Worm (Caenorhabditis elegans) whole organism, L2 larva: ENCODE results near the gene R02F2.9.

Source experiments
- F13H6.1 ChIP-seq: sonication (generic microtip); optimal IDR thresholded peaks from 2 replicates; lab custom pipeline; 2016; ENCODE audit warnings: missing genetic modification characterization, missing compliant biosample characterization
- aly-2 ChIP-seq: fragments of 150-350 bp; optimal IDR thresholded peaks from 2 replicates; lab custom pipeline; 2014; ENCODE audit warnings: missing biosample characterization, missing genetic modification characterization
- ama-1 ChIP-seq: fragments of 150-350 bp; optimal IDR thresholded peaks from 2 replicates; lab custom pipeline; 2018; ENCODE audit warnings: inconsistent platforms
- blmp-1 ChIP-seq: sonication (generic microtip); optimal IDR thresholded peaks from 2 replicates; lab custom pipeline; 2017; ENCODE audit warnings: missing genetic modification characterization, mild to moderate bottlenecking, missing compliant biosample characterization, antibody characterized with exemption, moderate library complexity; ENCODE audit not compliant: insufficient read depth
- ceh-82 ChIP-seq: fragments of 150-350 bp; optimal IDR thresholded peaks from 2 replicates; lab custom pipeline; 2014; ENCODE audit warnings: missing biosample characterization, missing genetic modification characterization
- crh-2 ChIP-seq: sonication (generic microtip); optimal IDR thresholded peaks from 2 replicates; lab custom pipeline; 2017; ENCODE audit warnings: missing biosample characterization, missing genetic modification characterization
- dmd-4 ChIP-seq: sonication (generic microtip); optimal IDR thresholded peaks from 2 replicates; lab custom pipeline; 2017; ENCODE audit warnings: missing biosample characterization, missing genetic modification characterization
- egl-27 ChIP-seq: sonication (generic microtip); optimal IDR thresholded peaks from 3 replicates; lab custom pipeline; 2017; ENCODE audit warnings: missing biosample characterization, missing genetic modification reagents, missing genetic modification characterization
- elt-1 ChIP-seq: fragments of 150-350 bp; optimal IDR thresholded peaks from 2 replicates; lab custom pipeline; 2014; ENCODE audit warnings: missing biosample characterization, missing genetic modification characterization
- elt-3 ChIP-seq: sonication (generic microtip); optimal IDR thresholded peaks from 2 replicates; lab custom pipeline; 2017; ENCODE audit warnings: missing biosample characterization, missing genetic modification characterization
- gmeb-1 ChIP-seq: fragments of 150-350 bp; optimal IDR thresholded peaks from 2 replicates; lab custom pipeline; 2014; ENCODE audit warnings: missing biosample characterization, missing genetic modification characterization
- lin-11 ChIP-seq: fragments of 150-350 bp; sonication (generic microtip); optimal IDR thresholded peaks from 2 replicates; lab custom pipeline; 2014; ENCODE audit warnings: missing biosample characterization, missing genetic modification characterization, inconsistent platforms, mixed read lengths
- lin-13 ChIP-seq: fragments of 150-350 bp; optimal IDR thresholded peaks from 2 replicates; lab custom pipeline; 2014; ENCODE audit warnings: missing biosample characterization, missing genetic modification reagents, missing genetic modification characterization
- lsy-2 ChIP-seq, 2 experiments: fragments of 150-350 bp in 1 of 2; sonication (generic microtip) in 1 of 2; optimal IDR thresholded peaks; 2 replicates each; lab custom pipeline; 2014 to 2017; ENCODE audit warnings: missing biosample characterization in 2 of 2, missing genetic modification characterization in 2 of 2
- mab-5 ChIP-seq: fragments of 150-350 bp; optimal IDR thresholded peaks from 2 replicates; lab custom pipeline; 2014; ENCODE audit warnings: missing biosample characterization, missing genetic modification characterization
- mbf-1 ChIP-seq: sonication (generic microtip); optimal IDR thresholded peaks from 2 replicates; lab custom pipeline; 2017; ENCODE audit warnings: missing biosample characterization, missing genetic modification characterization
- nhr-10 ChIP-seq: sonication (generic microtip); optimal IDR thresholded peaks from 2 replicates; lab custom pipeline; 2017; ENCODE audit warnings: missing biosample characterization, missing genetic modification characterization
- nhr-11 ChIP-seq: fragments of 150-350 bp; optimal IDR thresholded peaks from 2 replicates; lab custom pipeline; 2014; ENCODE audit warnings: missing biosample characterization, missing genetic modification characterization
- nhr-12 ChIP-seq: fragments of 150-350 bp; optimal IDR thresholded peaks from 2 replicates; lab custom pipeline; 2014; ENCODE audit warnings: missing biosample characterization, missing genetic modification characterization
- nhr-21 ChIP-seq: fragments of 150-350 bp; optimal IDR thresholded peaks from 2 replicates; lab custom pipeline; 2014; ENCODE audit warnings: missing biosample characterization, missing genetic modification characterization
- nhr-23 ChIP-seq: fragments of 150-350 bp; optimal IDR thresholded peaks from 2 replicates; lab custom pipeline; 2014; ENCODE audit warnings: missing biosample characterization, missing genetic modification reagents, missing genetic modification characterization
- nhr-237 ChIP-seq: fragments of 150-350 bp; optimal IDR thresholded peaks from 2 replicates; lab custom pipeline; 2014; ENCODE audit warnings: missing biosample characterization, missing genetic modification characterization
- nhr-25 ChIP-seq: fragments of 150-350 bp; sonication (generic microtip); optimal IDR thresholded peaks from 3 replicates; lab custom pipeline; 2014; ENCODE audit warnings: missing biosample characterization, missing genetic modification characterization
- nhr-6 ChIP-seq: fragments of 150-350 bp; optimal IDR thresholded peaks from 2 replicates; lab custom pipeline; 2014; ENCODE audit warnings: missing biosample characterization, missing genetic modification characterization
- nhr-77 ChIP-seq: fragments of 150-350 bp; optimal IDR thresholded peaks from 2 replicates; lab custom pipeline; 2014; ENCODE audit warnings: missing biosample characterization, missing genetic modification characterization
- sem-4 ChIP-seq: fragments of 150-350 bp; optimal IDR thresholded peaks from 2 replicates; lab custom pipeline; 2014; ENCODE audit warnings: missing biosample characterization, missing genetic modification reagents, missing genetic modification characterization
- skn-1 ChIP-seq: sonication (generic microtip); optimal IDR thresholded peaks from 2 replicates; lab custom pipeline; 2017; ENCODE audit warnings: missing biosample characterization, missing genetic modification characterization
- sma-3 ChIP-seq: sonication (generic microtip); optimal IDR thresholded peaks from 2 replicates; lab custom pipeline; 2016; ENCODE audit warnings: missing genetic modification reagents, missing genetic modification characterization, missing compliant biosample characterization
- sma-9 ChIP-seq, 2 experiments: fragments of 150-350 bp in 1 of 2; sonication (generic microtip) in 1 of 2; optimal IDR thresholded peaks; 2 replicates each; lab custom pipeline; 2014 to 2016; ENCODE audit warnings: missing genetic modification characterization in 2 of 2, mild to moderate bottlenecking in 1 of 2, missing biosample characterization in 1 of 2, missing compliant biosample characterization in 1 of 2, missing genetic modification reagents in 1 of 2, moderate library complexity in 1 of 2
- unc-55 ChIP-seq: fragments of 150-350 bp; sonication (generic microtip); optimal IDR thresholded peaks from 3 replicates; lab custom pipeline; 2014; ENCODE audit warnings: missing biosample characterization, missing genetic modification reagents, missing genetic modification characterization
- unc-62 ChIP-seq: fragments of 150-350 bp; optimal IDR thresholded peaks from 2 replicates; lab custom pipeline; 2014; ENCODE audit warnings: missing biosample characterization, missing genetic modification reagents, missing genetic modification characterization
- zag-1 ChIP-seq: fragments of 150-350 bp; optimal IDR thresholded peaks from 2 replicates; lab custom pipeline; 2014; ENCODE audit warnings: missing biosample characterization, missing genetic modification characterization
- ztf-4 ChIP-seq: fragments of 150-350 bp; optimal IDR thresholded peaks from 2 replicates; lab custom pipeline; 2014; ENCODE audit warnings: missing biosample characterization, missing genetic modification characterization

R02F2.9 gene

ce11 chrIII:5517423-5517822, 18.4 kb downstream of the R02F2.9 start, which contains the start of gene nekl-4:
Gene nekl-4 (minus strand): TSS chrIII:5517523.
- TF ChIP-seq ztf-4 (tag; lab: Kevin White, UChicago) (no peak), nhr-12 (tag; lab: Kevin White, UChicago) (no peak), ceh-82 (tag; lab: Kevin White, UChicago) (no peak), ama-1 (lab: Kevin White, UChicago) (no peak), elt-3 (tag; lab: Kevin White, UChicago) (no peak), sma-9 (GFP tag; optimal IDR thresholded peaks at IDR 0.05; lab: Kevin White, UChicago) (no peak), sma-9 (tag; optimal IDR thresholded peaks at IDR 0.05; lab: Kevin White, UChicago) (no peak), nhr-10 (tag; lab: Kevin White, UChicago) (no peak), nhr-77 (tag; lab: Kevin White, UChicago) (no peak)
- TF ChIP-seq, all 48 proteins: peak for 0

- no peak for TF ChIP-seq nhr-237
Measured at ce11 chrIII:5521930-5522329, 22.9 kb downstream of the R02F2.9 start, which contains the start of gene D1044.4. Gene D1044.4 (minus strand): TSS chrIII:5522030.

ce11 chrIII:5525973-5526372, 27.0 kb downstream of the R02F2.9 start, which contains the start of gene dex-1:
Gene dex-1 (plus strand): TSS chrIII:5526104.
- TF ChIP-seq lin-13 (GFP tag; lab: Kevin White, UChicago) (no peak), egl-27 (tag; lab: Kevin White, UChicago) (no peak), nhr-12 (tag; lab: Kevin White, UChicago) (no peak), gmeb-1 (tag; lab: Kevin White, UChicago) (no peak), ceh-82 (tag; lab: Kevin White, UChicago) (no peak), lin-11 (tag; lab: Kevin White, UChicago) (no peak), nhr-10 (tag; lab: Kevin White, UChicago) (no peak), crh-2 (no peak), skn-1 (tag; lab: Kevin White, UChicago) (no peak), mbf-1 (tag; lab: Kevin White, UChicago) (no peak), mab-5 (tag; lab: Kevin White, UChicago) (no peak), zag-1 (tag; lab: Kevin White, UChicago) (no peak), ztf-4 (tag; lab: Kevin White, UChicago) (no peak), lsy-2 (tag; optimal IDR thresholded peaks at IDR 0.05; lab: Kevin White, UChicago) (no peak)
- TF ChIP-seq, all 48 proteins: peak for 0

ce11 chrIII:5541777-5542176, 42.8 kb downstream of the R02F2.9 start:
- TF ChIP-seq lin-13 (GFP tag; lab: Kevin White, UChicago), result no peak
- no peak for TF ChIP-seq egl-27 (tag; lab: Kevin White, UChicago)
- TF ChIP-seq nhr-11 (tag; lab: Kevin White, UChicago), result no peak
- no peak for TF ChIP-seq elt-3 (tag; lab: Kevin White, UChicago)
- no peak for TF ChIP-seq F13H6.1
- no peak for TF ChIP-seq sem-4 (tag; lab: Kevin White, UChicago)
- TF ChIP-seq lsy-2 (tag; optimal IDR thresholded peaks at IDR 0.05; lab: Kevin White, UChicago), result no peak
- TF ChIP-seq nhr-6 (tag; lab: Kevin White, UChicago), result no peak
- TF ChIP-seq nhr-25, result no peak
- no peak for TF ChIP-seq zag-1 (tag; lab: Kevin White, UChicago)
- TF ChIP-seq sma-3 (GFP tag; lab: Kevin White, UChicago), result no peak
- TF ChIP-seq elt-1 (tag; lab: Kevin White, UChicago), result no peak
- TF ChIP-seq, all 48 proteins: peak for 0

- no peak for TF ChIP-seq ztf-4 (tag; lab: Kevin White, UChicago)
- TF ChIP-seq unc-62, result no peak
- TF ChIP-seq aly-2 (tag; lab: Kevin White, UChicago), result no peak
- TF ChIP-seq lsy-2 (tag; optimal IDR thresholded peaks at IDR 0.05; lab: Kevin White, UChicago), result no peak
- TF ChIP-seq nhr-6 (tag; lab: Kevin White, UChicago), result no peak
- TF ChIP-seq sem-4 (tag; lab: Kevin White, UChicago), result no peak
- TF ChIP-seq zag-1 (tag; lab: Kevin White, UChicago), result no peak
- no peak for TF ChIP-seq dmd-4 (tag; lab: Kevin White, UChicago)
- TF ChIP-seq nhr-23 (tag; lab: Kevin White, UChicago), result no peak
- TF ChIP-seq nhr-12 (tag; lab: Kevin White, UChicago), result no peak
- TF ChIP-seq ceh-82 (tag; lab: Kevin White, UChicago), result no peak
- no peak for TF ChIP-seq ama-1 (lab: Kevin White, UChicago)
- no peak for TF ChIP-seq blmp-1 (tag; lab: Kevin White, UChicago)
- no peak for TF ChIP-seq unc-55 (GFP tag; lab: Kevin White, UChicago)
- no peak for TF ChIP-seq crh-2
- TF ChIP-seq nhr-11 (tag; lab: Kevin White, UChicago), result no peak
- no peak for TF ChIP-seq elt-3 (tag; lab: Kevin White, UChicago)
- TF ChIP-seq elt-1 (tag; lab: Kevin White, UChicago), result no peak
- TF ChIP-seq egl-27 (tag; lab: Kevin White, UChicago), result no peak
- no peak for TF ChIP-seq nhr-21
Measured at ce11 chrIII:5543050-5543449, 44.1 kb downstream of the R02F2.9 start, which contains the start of gene D1044.6. Gene D1044.6 (minus strand): TSS chrIII:5543177.
